Fruit fly (Drosophila melanogaster) whole organism, embryonic: ENCODE measurements around the gene CAH9.

Source experiments
- Asciz ChIP-seq: fragments of 200-800 bp; sonication (Bioruptor generic); optimal IDR thresholded peaks from 2 replicates; lab custom pipeline; 2017; ENCODE audit warnings: missing biosample characterization, mild to moderate bottlenecking, missing genetic modification characterization, missing genetic modification reagents
- Awh ChIP-seq: fragments of 200-800 bp; sonication (Bioruptor generic); IDR thresholded peaks from 2 replicates; pipeline ENCODE4, ENCODE4 v1.3.6; 2022; ENCODE audit warnings: missing biosample characterization, missing genetic modification characterization
- C15 ChIP-seq: fragments of 200-800 bp; sonication (Bioruptor generic); IDR thresholded peaks from 3 replicates; pipeline ENCODE4 v1.3.6; 2022; ENCODE audit warnings: missing biosample characterization, missing genetic modification characterization
- CG10147 ChIP-seq: fragments of 200-800 bp; sonication (Bioruptor generic); optimal IDR thresholded peaks from 2 replicates; lab custom pipeline; 2019; ENCODE audit warnings: missing biosample characterization, mild to moderate bottlenecking, missing genetic modification characterization, moderate library complexity
- CG10543 ChIP-seq: fragments of 200-800 bp; sonication (Bioruptor generic); optimal IDR thresholded peaks from 3 replicates; lab custom pipeline; 2017; ENCODE audit warnings: missing biosample characterization, mild to moderate bottlenecking, missing genetic modification characterization, moderate library complexity
- CG12155 ChIP-seq: fragments of 200-800 bp; sonication (Bioruptor generic); optimal IDR thresholded peaks from 3 replicates; lab custom pipeline; 2016; ENCODE audit warnings: missing biosample characterization, missing genetic modification characterization
- CG14050 ChIP-seq: fragments of 200-800 bp; sonication (Bioruptor generic); IDR thresholded peaks from 3 replicates; pipeline ENCODE4 v1.3.6; 2022; ENCODE audit warnings: missing biosample characterization, missing genetic modification characterization
- CG15514 ChIP-seq: fragments of 200-800 bp; sonication (Bioruptor generic); optimal IDR thresholded peaks from 3 replicates; lab custom pipeline; 2017; ENCODE audit warnings: missing biosample characterization, missing genetic modification characterization, mild to moderate bottlenecking, moderate library complexity, missing genetic modification reagents
- CG17359 ChIP-seq: fragments of 200-800 bp; sonication (Bioruptor generic); optimal IDR thresholded peaks from 3 replicates; lab custom pipeline; 2018; ENCODE audit warnings: missing biosample characterization, mild to moderate bottlenecking, missing genetic modification characterization, moderate library complexity
- CG31224 ChIP-seq: fragments of 200-800 bp; sonication (Bioruptor generic); IDR thresholded peaks from 2 replicates; pipeline ENCODE4 v1.3.6; 2022; ENCODE audit warnings: missing biosample characterization, missing genetic modification characterization
- CG3163 ChIP-seq: fragments of 200-800 bp; sonication (Bioruptor generic); optimal IDR thresholded peaks from 3 replicates; lab custom pipeline; 2016; ENCODE audit warnings: missing biosample characterization, missing genetic modification characterization
- CG32532 ChIP-seq: fragments of 200-800 bp; sonication (Bioruptor generic); IDR thresholded peaks from 2 replicates; pipeline ENCODE4 v1.3.6; 2022; ENCODE audit warnings: missing biosample characterization, missing genetic modification characterization
- CG3726 ChIP-seq: fragments of 200-800 bp; sonication (Bioruptor generic); IDR thresholded peaks from 3 replicates; pipeline ENCODE4, ENCODE4 v1.3.6; 2022; ENCODE audit warnings: missing biosample characterization, missing genetic modification characterization
- CG6654 ChIP-seq: fragments of 200-800 bp; sonication (Bioruptor generic); optimal IDR thresholded peaks from 2 replicates; lab custom pipeline; 2017; ENCODE audit warnings: missing biosample characterization, mild to moderate bottlenecking, missing genetic modification characterization
- CG6689 ChIP-seq: fragments of 200-800 bp; sonication (Bioruptor generic); IDR thresholded peaks from 2 replicates; pipeline ENCODE4 v1.3.6; 2022; ENCODE audit warnings: missing biosample characterization, missing genetic modification characterization
- CG8290 ChIP-seq, 3 experiments: fragments of 200-800 bp; sonication (Bioruptor generic); optimal IDR thresholded peaks; 2 replicates each; lab custom pipeline; 2016 to 2019; ENCODE audit warnings: missing biosample characterization in 3 of 3, missing genetic modification characterization in 3 of 3, mild to moderate bottlenecking in 2 of 3, moderate library complexity in 1 of 3
- CG8478 ChIP-seq: fragments of >200 bp; optimal IDR thresholded peaks from 2 replicates; lab custom pipeline; 2018
- CG9215 ChIP-seq: fragments of 200-800 bp; sonication (Bioruptor generic); IDR thresholded peaks from 2 replicates; pipeline ENCODE4 v1.3.6; 2022; ENCODE audit warnings: missing biosample characterization, missing genetic modification characterization
- CoRest ChIP-seq: fragments of 200-800 bp; sonication (Bioruptor generic); optimal IDR thresholded peaks from 3 replicates; lab custom pipeline; 2018; ENCODE audit warnings: missing biosample characterization, mild to moderate bottlenecking, missing genetic modification characterization, moderate library complexity
- Dip2 ChIP-seq: fragments of 200-800 bp; sonication (Bioruptor generic); IDR thresholded peaks from 2 replicates; pipeline ENCODE4 v1.3.6; 2022; ENCODE audit warnings: missing biosample characterization, missing genetic modification characterization
- Doc2 ChIP-seq: fragments of 200-800 bp; sonication (Bioruptor generic); IDR thresholded peaks from 2 replicates; pipeline ENCODE4 v1.3.6; 2022; ENCODE audit warnings: missing biosample characterization, missing genetic modification characterization
- Drgx ChIP-seq: fragments of 200-800 bp; sonication (Bioruptor generic); IDR thresholded peaks from 2 replicates; pipeline ENCODE4 v1.3.6; 2022; ENCODE audit warnings: missing biosample characterization, missing genetic modification characterization
- H2.0 ChIP-seq: fragments of 200-800 bp; sonication (Bioruptor generic); IDR thresholded peaks from 2 replicates; pipeline ENCODE4 v1.3.6; 2022; ENCODE audit warnings: missing biosample characterization, missing genetic modification characterization
- HLHmδ ChIP-seq: fragments of 200-800 bp; sonication (Bioruptor generic); optimal IDR thresholded peaks from 2 replicates; lab custom pipeline; 2018; ENCODE audit warnings: missing biosample characterization, mild to moderate bottlenecking, missing genetic modification characterization, moderate library complexity
- HmgD ChIP-seq: fragments of 200-800 bp; sonication (Bioruptor generic); optimal IDR thresholded peaks from 3 replicates; lab custom pipeline; 2016; ENCODE audit warnings: missing biosample characterization, missing genetic modification characterization
- Mad ChIP-seq: fragments of 200-800 bp; sonication (Bioruptor generic); optimal IDR thresholded peaks from 2 replicates; lab custom pipeline; 2016; ENCODE audit warnings: missing biosample characterization, missing genetic modification characterization
- NC2β ChIP-seq: fragments of 200-800 bp; sonication (Bioruptor generic); optimal IDR thresholded peaks from 2 replicates; lab custom pipeline; 2016; ENCODE audit warnings: missing biosample characterization, missing genetic modification characterization
- Optix ChIP-seq: fragments of 200-800 bp; sonication (Bioruptor generic); IDR thresholded peaks from 3 replicates; pipeline ENCODE4 v1.3.6; 2022; ENCODE audit warnings: missing biosample characterization, missing genetic modification characterization
- Poxn ChIP-seq: fragments of 200-800 bp; sonication (Bioruptor generic); IDR thresholded peaks from 2 replicates; pipeline ENCODE4 v1.3.6; 2022; ENCODE audit warnings: missing biosample characterization, missing genetic modification characterization
- Sox100B ChIP-seq: fragments of 200-800 bp; sonication (Bioruptor generic); optimal IDR thresholded peaks from 3 replicates; lab custom pipeline; 2018; ENCODE audit warnings: missing biosample characterization, mild to moderate bottlenecking, missing genetic modification characterization
- Tbp ChIP-seq: fragments of >200 bp; optimal IDR thresholded peaks from 2 replicates; lab custom pipeline; 2018; ENCODE audit warnings: missing biosample characterization, missing genetic modification characterization
- Usf ChIP-seq: fragments of 200-800 bp; sonication (Bioruptor generic); optimal IDR thresholded peaks from 2 replicates; lab custom pipeline; 2017; ENCODE audit warnings: missing genotype, missing biosample characterization, missing genetic modification characterization
- ab ChIP-seq: fragments of 200-800 bp; sonication (Bioruptor generic); optimal IDR thresholded peaks from 2 replicates; lab custom pipeline; 2016; ENCODE audit warnings: missing biosample characterization, missing genetic modification characterization
- ato ChIP-seq: fragments of 200-800 bp; sonication (Bioruptor generic); IDR thresholded peaks from 2 replicates; pipeline ENCODE4 v1.3.6; 2022; ENCODE audit warnings: missing biosample characterization, missing genetic modification characterization; ENCODE audit not compliant: partially characterized antibody
- br ChIP-seq: fragments of >200 bp; optimal IDR thresholded peaks from 2 replicates; lab custom pipeline; 2017
- chn ChIP-seq: fragments of 200-800 bp; sonication (Bioruptor generic); optimal IDR thresholded peaks from 2 replicates; lab custom pipeline; 2016; ENCODE audit warnings: missing biosample characterization, missing genetic modification characterization
- ftz-f1 ChIP-seq: fragments of 200-800 bp; sonication (Bioruptor generic); optimal IDR thresholded peaks from 2 replicates; lab custom pipeline; 2016; ENCODE audit warnings: missing biosample characterization, missing genetic modification characterization
- gfzf ChIP-seq: fragments of 200-800 bp; sonication (Bioruptor generic); optimal IDR thresholded peaks from 2 replicates; lab custom pipeline; 2016; ENCODE audit warnings: missing biosample characterization, mild to moderate bottlenecking, missing genetic modification characterization, moderate library complexity
- ind ChIP-seq: fragments of 200-800 bp; sonication (Bioruptor generic); optimal IDR thresholded peaks from 3 replicates; lab custom pipeline; 2016; ENCODE audit warnings: missing biosample characterization, missing genetic modification characterization
- kni ChIP-seq: fragments of 200-800 bp; sonication (Bioruptor generic); optimal IDR thresholded peaks from 3 replicates; lab custom pipeline; 2017; ENCODE audit warnings: mild to moderate bottlenecking, missing biosample characterization, missing genetic modification reagents, missing genetic modification characterization
- nerfin-2 ChIP-seq: fragments of 200-800 bp; sonication (Bioruptor generic); IDR thresholded peaks from 2 replicates; pipeline ENCODE4 v1.3.6; 2022; ENCODE audit warnings: missing biosample characterization, missing genetic modification characterization; ENCODE audit not compliant: partially characterized antibody
- p53 ChIP-seq: fragments of 200-800 bp; sonication (Bioruptor generic); optimal IDR thresholded peaks from 2 replicates; lab custom pipeline; 2016; ENCODE audit warnings: missing biosample characterization, missing genetic modification characterization
- prd ChIP-seq, 3 experiments: fragments of >200 bp in 2 of 3; fragments of 200-800 bp in 1 of 3; sonication (Bioruptor generic) in 1 of 3; optimal IDR thresholded peaks in 2 of 3; IDR thresholded peaks in 1 of 3; 2 replicates in 2 of 3; 3 replicates in 1 of 3; pipeline versions ENCODE4 v1.3.6 to Lab custom; 2017 to 2022; ENCODE audit warnings: missing biosample characterization in 1 of 3, missing genetic modification characterization in 1 of 3
- psq ChIP-seq: fragments of 200-800 bp; sonication (Bioruptor generic); optimal IDR thresholded peaks from 2 replicates; lab custom pipeline; 2017; ENCODE audit warnings: missing biosample characterization, missing genetic modification characterization
- pum ChIP-seq: fragments of 200-800 bp; sonication (Bioruptor generic); optimal IDR thresholded peaks from 2 replicates; lab custom pipeline; 2016; ENCODE audit warnings: missing biosample characterization, missing genetic modification characterization
- ranshi ChIP-seq: fragments of 200-800 bp; sonication (Bioruptor generic); IDR thresholded peaks from 2 replicates; pipeline ENCODE4 v1.3.6; 2022; ENCODE audit warnings: missing biosample characterization, missing genetic modification characterization
- repo ChIP-seq: fragments of 200-800 bp; sonication (Bioruptor generic); optimal IDR thresholded peaks from 2 replicates; lab custom pipeline; 2016; ENCODE audit warnings: missing biosample characterization, missing genetic modification characterization
- scrt ChIP-seq: fragments of 200-800 bp; sonication (Bioruptor generic); optimal IDR thresholded peaks from 2 replicates; lab custom pipeline; 2018; ENCODE audit warnings: missing biosample characterization, mild to moderate bottlenecking, missing genetic modification characterization, moderate library complexity
- sna ChIP-seq: fragments of 200-800 bp; sonication (Bioruptor generic); IDR thresholded peaks from 2 replicates; pipeline ENCODE4 v1.3.6; 2022; ENCODE audit warnings: missing biosample characterization, missing genetic modification characterization; ENCODE audit not compliant: partially characterized antibody
- tio ChIP-seq: fragments of 200-800 bp; sonication (Bioruptor generic); optimal IDR thresholded peaks from 2 replicates; lab custom pipeline; 2017; ENCODE audit warnings: missing biosample characterization, missing genetic modification characterization, inconsistent platforms
- zfh2 ChIP-seq: fragments of 200-800 bp; sonication (Bioruptor generic); optimal IDR thresholded peaks from 2 replicates; lab custom pipeline; 2016; ENCODE audit warnings: missing biosample characterization, missing genetic modification characterization

The CAH9 gene

DNA sequence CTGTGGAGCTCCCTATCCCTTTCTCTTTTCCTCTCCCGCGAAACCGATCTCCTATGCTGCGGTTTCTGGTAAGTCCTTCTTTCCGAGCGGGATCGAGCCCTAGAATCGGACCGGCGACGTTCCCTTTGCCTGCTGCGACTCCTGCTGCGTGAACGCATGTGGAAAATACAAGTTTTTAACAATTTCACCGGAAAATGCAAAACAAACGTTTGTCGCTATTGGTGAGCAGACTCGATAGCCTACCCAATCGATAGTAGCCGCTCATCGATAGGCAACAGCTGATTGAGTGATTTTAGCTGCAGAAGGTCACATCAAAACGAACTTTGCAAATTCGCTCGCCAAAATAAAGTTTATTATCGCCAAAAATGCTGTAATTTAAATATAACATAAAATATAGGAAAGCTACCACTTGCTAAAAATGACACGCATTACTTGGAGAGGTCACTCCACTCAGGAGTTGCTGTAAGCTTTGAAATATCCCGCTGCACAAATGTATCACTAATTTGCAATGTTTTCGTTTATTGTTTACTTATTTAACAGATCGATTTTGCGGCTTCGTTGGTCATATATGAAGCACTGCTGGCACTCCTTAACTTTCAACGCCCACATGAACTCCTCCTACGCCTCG lies 10.6 kb upstream of the CAH9 start, which contains the start of the genes CG6066 and CG5880 (continued):
- TF ChIP-seq Drgx (no peak), CG10147 (GFP tag; lab: Kevin White, UChicago) (no peak), ind (GFP tag; lab: Kevin White, UChicago) (no peak), C15 (GFP tag; lab: Robert Waterston, UW) (no peak), prd (optimal IDR thresholded peaks at IDR 0.05; lab: Kevin White, UChicago) (no peak), prd (GFP tag; IDR thresholded peaks at IDR 0.05; lab: Robert Waterston, UW) (no peak), Dip2 (GFP tag; lab: Robert Waterston, UW) (no peak), gfzf (GFP tag; lab: Kevin White, UChicago) (peak; percentile 47), HmgD (no peak), Mad (GFP tag; lab: Kevin White, UChicago) (no peak), Tbp (GFP tag; lab: Kevin White, UChicago) (no peak), HLHmδ (GFP tag; lab: Kevin White, UChicago) (no peak), Asciz (GFP tag; lab: Kevin White, UChicago) (no peak), Optix (no peak), CG10543 (GFP tag; lab: Kevin White, UChicago) (no peak), CG8290 (GFP tag; optimal IDR thresholded peaks at IDR 0.05; lab: Kevin White, UChicago) (no peak), CG8290 (tag; optimal IDR thresholded peaks at IDR 0.05; lab: Kevin White, UChicago) (no peak), CG8478 (lab: Kevin White, UChicago) (no peak), br (lab: Kevin White, UChicago) (no peak), chn (GFP tag; lab: Kevin White, UChicago) (no peak), CG12155 (no peak), H2.0 (GFP tag; lab: Robert Waterston, UW) (no peak), sna (peak; percentile 76), ranshi (GFP tag; lab: Robert Waterston, UW) (no peak), CoRest (tag; lab: Kevin White, UChicago) (no peak), NC2β (GFP tag; lab: Kevin White, UChicago) (no peak), CG14050 (GFP tag; lab: Robert Waterston, UW) (no peak), Usf (GFP tag; lab: Kevin White, UChicago) (no peak), CG17359 (tag; lab: Kevin White, UChicago) (no peak), ftz-f1 (peak; percentile 81), ab (no peak), Awh (GFP tag; lab: Robert Waterston, UW) (no peak), tio (GFP tag; lab: Kevin White, UChicago) (no peak), repo (GFP tag; lab: Kevin White, UChicago) (no peak), CG15514 (no peak), ato (peak; percentile 83), scrt (GFP tag; lab: Kevin White, UChicago) (no peak), p53 (GFP tag; lab: Kevin White, UChicago) (no peak), Sox100B (GFP tag; lab: Kevin White, UChicago) (no peak), CG31224 (GFP tag; lab: Robert Waterston, UW) (no peak), CG32532 (GFP tag; lab: Robert Waterston, UW) (no peak), psq (GFP tag; lab: Kevin White, UChicago) (no peak), zfh2 (GFP tag; lab: Kevin White, UChicago) (no peak), Poxn (GFP tag; lab: Robert Waterston, UW) (no peak), CG6689 (GFP tag; lab: Robert Waterston, UW) (no peak), CG9215 (no peak), pum (GFP tag; lab: Kevin White, UChicago) (no peak), Doc2 (no peak), CG3726 (no peak), kni (GFP tag; lab: Kevin White, UChicago) (no peak), nerfin-2 (peak; percentile 71), CG3163 (no peak), CG6654 (GFP tag; lab: Kevin White, UChicago) (no peak)
